Worm (Caenorhabditis elegans): ENCODE results near the gene dct-15.
"Not testable (repeated sequence)": the region's sequence is repeated elsewhere in the genome, so short reads cannot be mapped to it uniquely, and the experiment has no call there.

dct-15 gene

ce11 chrIV:9810633-9811032, at the start of gene dct-15:
Gene dct-15, minus strand, starts transcription at chrIV:9810733.
- no peak for TF ChIP-seq unc-62 (GFP tag; optimal IDR thresholded peaks at IDR 0.05)

- no peak for TF ChIP-seq unc-62 (GFP tag; optimal IDR thresholded peaks at IDR 0.05)
These were observed 48.4 kb upstream of the dct-15 start for ce11 chrIV:9858970-9859369.

- no peak for TF ChIP-seq unc-62 (GFP tag; optimal IDR thresholded peaks at IDR 0.05)
These were observed 47.5 kb upstream of the dct-15 start, which contains the start of gene npp-1 for ce11 chrIV:9857952-9858488. Gene npp-1, plus strand, starts transcription at chrIV:9858488.

ce11 chrIV:9855712-9856111, 45.2 kb upstream of the dct-15 start, which contains the start of gene K07F5.12:
Gene K07F5.12, plus strand, starts transcription at chrIV:9856012.
- no peak for TF ChIP-seq unc-62 (GFP tag; optimal IDR thresholded peaks at IDR 0.05)

ce11 chrIV:9854952-9855351, 44.4 kb upstream of the dct-15 start:
- no peak for TF ChIP-seq unc-62 (GFP tag; optimal IDR thresholded peaks at IDR 0.05)

- TF ChIP-seq unc-62 (GFP tag; optimal IDR thresholded peaks at IDR 0.05): no peak
These were observed 42.4 kb upstream of the dct-15 start for ce11 chrIV:9852818-9853466.

ce11 chrIV:9852250-9852649, 41.7 kb upstream of the dct-15 start, which contains the start of gene ssq-1:
Gene ssq-1, plus strand, starts transcription at chrIV:9852550.
- no peak for TF ChIP-seq unc-62 (GFP tag; optimal IDR thresholded peaks at IDR 0.05)

- TF ChIP-seq unc-62 (GFP tag; optimal IDR thresholded peaks at IDR 0.05): no peak
These were observed 40.4 kb upstream of the dct-15 start, which contains the start of gene ssp-10 for ce11 chrIV:9850931-9851330. Gene ssp-10, minus strand, starts transcription at chrIV:9851031.

- no peak for TF ChIP-seq unc-62 (GFP tag; optimal IDR thresholded peaks at IDR 0.05)
These were observed 39.1 kb upstream of the dct-15 start, which contains the start of gene K07F5.8 for ce11 chrIV:9849624-9850023. Gene K07F5.8, minus strand, starts transcription at chrIV:9849724.

ce11 chrIV:9848075-9848474, 37.5 kb upstream of the dct-15 start, which contains the start of gene K07F5.7:
Gene K07F5.7, minus strand, starts transcription at chrIV:9848175.
- no peak for TF ChIP-seq unc-62 (GFP tag; optimal IDR thresholded peaks at IDR 0.05)

- TF ChIP-seq unc-62 (GFP tag; optimal IDR thresholded peaks at IDR 0.05): no peak
These were observed 36.0 kb upstream of the dct-15 start, which contains the start of gene K07F5.6 for ce11 chrIV:9846574-9846973. Gene K07F5.6, minus strand, starts transcription at chrIV:9846674.

ce11 chrIV:9843760-9844159, 33.2 kb upstream of the dct-15 start, which contains the start of gene nspd-2:
Gene nspd-2, plus strand, starts transcription at chrIV:9844060.
- no peak for TF ChIP-seq unc-62 (GFP tag; optimal IDR thresholded peaks at IDR 0.05)

ce11 chrIV:9842071-9842470, 31.5 kb upstream of the dct-15 start, which contains the start of gene K07F5.17:
Gene K07F5.17, plus strand, starts transcription at chrIV:9842371.
- no peak for TF ChIP-seq unc-62 (GFP tag; optimal IDR thresholded peaks at IDR 0.05)

- TF ChIP-seq unc-62 (GFP tag; optimal IDR thresholded peaks at IDR 0.05): no peak
These were observed 30.6 kb upstream of the dct-15 start, which contains the start of the genes kin-24 and msp-56 for ce11 chrIV:9840984-9841590. Gene kin-24, minus strand, starts transcription at chrIV:9841084. Gene msp-56, plus strand, starts transcription at chrIV:9841540.

ce11 chrIV:9837349-9837748, 26.8 kb upstream of the dct-15 start, which contains the start of gene msp-10:
Gene msp-10, plus strand, starts transcription at chrIV:9837649.
- not testable (repeated sequence) for TF ChIP-seq unc-62 (GFP tag; optimal IDR thresholded peaks at IDR 0.05)

ce11 chrIV:9836317-9836716, 25.8 kb upstream of the dct-15 start, which contains the start of gene msp-81:
Gene msp-81, minus strand, starts transcription at chrIV:9836417.
- no peak for TF ChIP-seq unc-62 (GFP tag; optimal IDR thresholded peaks at IDR 0.05)

All from whole organism, dauer.